Fruit fly (Drosophila melanogaster) whole organism, prepupa: ENCODE results near the gene Mur2B.
A peak's percentile ranks its signal among the peaks of the same experiment; 100 is the strongest.

ENCODE experiments used
- Blimp-1 ChIP-seq: fragments of 200-800 bp; sonication (Bioruptor generic); optimal IDR thresholded peaks from 3 replicates; lab custom pipeline; 2017; ENCODE audit warnings: missing biosample characterization, missing genetic modification characterization, mild to moderate bottlenecking, moderate library complexity, missing genetic modification reagents
- CG10669 ChIP-seq: fragments of 200-800 bp; sonication (Bioruptor generic); optimal IDR thresholded peaks from 3 replicates; lab custom pipeline; 2018; ENCODE audit warnings: missing biosample characterization, mild to moderate bottlenecking, missing genetic modification characterization, moderate library complexity
- CG11294 ChIP-seq: fragments of 200-800 bp; sonication (Bioruptor generic); IDR thresholded peaks from 2 replicates; pipeline ENCODE4 v1.3.6; 2022; ENCODE audit warnings: missing biosample characterization, missing genetic modification characterization
- CG15336 ChIP-seq: fragments of 200-800 bp; sonication (Bioruptor generic); IDR thresholded peaks from 2 replicates; pipeline ENCODE4 v1.3.6; 2022; ENCODE audit warnings: missing biosample characterization, missing genetic modification characterization
- CG16779 ChIP-seq: fragments of 200-800 bp; sonication (Bioruptor generic); optimal IDR thresholded peaks from 3 replicates; lab custom pipeline; 2017; ENCODE audit warnings: missing biosample characterization, mild to moderate bottlenecking, missing genetic modification characterization
- CG3032 ChIP-seq: fragments of 200-800 bp; optimal IDR thresholded peaks from 2 replicates; lab custom pipeline; 2019; ENCODE audit warnings: missing biosample characterization, mild to moderate bottlenecking, missing genetic modification characterization, moderate library complexity
- CG32006 ChIP-seq: fragments of 200-800 bp; sonication (Bioruptor generic); optimal IDR thresholded peaks from 3 replicates; lab custom pipeline; 2017; ENCODE audit warnings: missing biosample characterization, mild to moderate bottlenecking, missing genetic modification characterization
- CG3919 ChIP-seq: fragments of 200-800 bp; sonication (Bioruptor generic); optimal IDR thresholded peaks from 3 replicates; lab custom pipeline; 2016; ENCODE audit warnings: missing biosample characterization, missing genetic modification characterization
- CG6163 ChIP-seq: fragments of 200-800 bp; sonication (Bioruptor generic); IDR thresholded peaks from 3 replicates; pipeline ENCODE4 v1.3.6; 2022; ENCODE audit warnings: missing biosample characterization, missing genetic modification characterization
- CG6792 ChIP-seq: fragments of 200-800 bp; sonication (Bioruptor generic); optimal IDR thresholded peaks from 3 replicates; lab custom pipeline; 2016; ENCODE audit warnings: missing biosample characterization, missing genetic modification characterization
- CG6808 ChIP-seq: fragments of 200-800 bp; sonication (Bioruptor generic); optimal IDR thresholded peaks from 3 replicates; lab custom pipeline; 2017; ENCODE audit warnings: missing biosample characterization, missing genetic modification characterization, mild to moderate bottlenecking, moderate library complexity, missing genetic modification reagents
- CG8119 ChIP-seq: fragments of 200-800 bp; sonication (Bioruptor generic); IDR thresholded peaks from 3 replicates; pipeline ENCODE4 v1.3.6; 2022; ENCODE audit warnings: missing biosample characterization, missing genetic modification characterization
- CG8319 ChIP-seq: fragments of 200-800 bp; sonication (Bioruptor generic); optimal IDR thresholded peaks from 3 replicates; lab custom pipeline; 2016; ENCODE audit warnings: missing biosample characterization, missing genetic modification characterization
- CG8632 ChIP-seq: fragments of 200-800 bp; sonication (Bioruptor generic); optimal IDR thresholded peaks from 3 replicates; lab custom pipeline; 2016; ENCODE audit warnings: missing biosample characterization, missing genetic modification characterization
- Eip75B ChIP-seq: fragments of 200-800 bp; sonication (Bioruptor generic); optimal IDR thresholded peaks from 3 replicates; lab custom pipeline; 2016; ENCODE audit warnings: missing biosample characterization, missing genetic modification characterization
- Eip78C ChIP-seq: fragments of 200-800 bp; sonication (Bioruptor generic); peaks from one replicate; lab custom pipeline; 2016; ENCODE audit warnings: missing biosample characterization, missing genetic modification characterization
- Ets21C ChIP-seq: fragments of 200-800 bp; sonication (Bioruptor generic); optimal IDR thresholded peaks from 3 replicates; lab custom pipeline; 2016; ENCODE audit warnings: missing biosample characterization, missing genetic modification characterization
- Ets96B ChIP-seq: fragments of 200-800 bp; optimal IDR thresholded peaks from 2 replicates; lab custom pipeline; 2019; ENCODE audit warnings: missing biosample characterization, mild to moderate bottlenecking, missing genetic modification characterization, moderate library complexity
- Hr4 ChIP-seq: fragments of 200-800 bp; sonication (Bioruptor generic); optimal IDR thresholded peaks from 3 replicates; lab custom pipeline; 2016; ENCODE audit warnings: missing biosample characterization, missing genetic modification characterization
- Lpt ChIP-seq: fragments of 200-800 bp; sonication (Bioruptor generic); optimal IDR thresholded peaks from 3 replicates; lab custom pipeline; 2016; ENCODE audit warnings: missing biosample characterization, missing genetic modification characterization
- Met ChIP-seq: fragments of 200-800 bp; sonication (Bioruptor generic); optimal IDR thresholded peaks from 3 replicates; lab custom pipeline; 2016; ENCODE audit warnings: missing biosample characterization, missing genetic modification characterization
- OdsH ChIP-seq: fragments of 200-800 bp; sonication (Bioruptor generic); optimal IDR thresholded peaks from 3 replicates; lab custom pipeline; 2016; ENCODE audit warnings: missing biosample characterization, missing genetic modification characterization
- Smox ChIP-seq: fragments of 200-800 bp; sonication (Bioruptor generic); optimal IDR thresholded peaks from 3 replicates; lab custom pipeline; 2016; ENCODE audit warnings: missing biosample characterization, missing genetic modification characterization
- Sox15 ChIP-seq: fragments of 200-800 bp; sonication (Bioruptor generic); optimal IDR thresholded peaks from 3 replicates; lab custom pipeline; 2016; ENCODE audit warnings: missing biosample characterization, missing genetic modification characterization
- cyc ChIP-seq: fragments of 200-800 bp; sonication (Bioruptor generic); optimal IDR thresholded peaks from 3 replicates; lab custom pipeline; 2016; ENCODE audit warnings: missing biosample characterization, missing genetic modification characterization
- dac ChIP-seq: fragments of 200-800 bp; sonication (Bioruptor generic); optimal IDR thresholded peaks from 2 replicates; lab custom pipeline; 2017; ENCODE audit warnings: missing biosample characterization, mild to moderate bottlenecking, missing genetic modification characterization
- eg ChIP-seq: fragments of 200-800 bp; sonication (Bioruptor generic); IDR thresholded peaks from 3 replicates; pipeline ENCODE4 v1.3.6; 2022; ENCODE audit warnings: missing biosample characterization, missing genetic modification characterization
- esn ChIP-seq: fragments of 200-800 bp; sonication (Bioruptor generic); optimal IDR thresholded peaks from 2 replicates; lab custom pipeline; 2016; ENCODE audit warnings: missing biosample characterization, mild to moderate bottlenecking, missing genetic modification characterization, moderate library complexity
- fd59A ChIP-seq: fragments of 200-800 bp; sonication (Bioruptor generic); optimal IDR thresholded peaks from 2 replicates; lab custom pipeline; 2017; ENCODE audit warnings: missing biosample characterization, mild to moderate bottlenecking, missing genetic modification characterization, missing genetic modification reagents
- fkh ChIP-seq: fragments of 200-800 bp; sonication (Bioruptor generic); optimal IDR thresholded peaks from 3 replicates; lab custom pipeline; 2017; ENCODE audit warnings: missing biosample characterization, mild to moderate bottlenecking, missing genetic modification characterization, moderate library complexity
- lz ChIP-seq: fragments of 200-800 bp; sonication (Bioruptor generic); optimal IDR thresholded peaks from 3 replicates; lab custom pipeline; 2016; ENCODE audit warnings: missing biosample characterization, missing genetic modification characterization
- pdm3 ChIP-seq: fragments of 200-800 bp; sonication (Bioruptor generic); optimal IDR thresholded peaks from 3 replicates; lab custom pipeline; 2016; ENCODE audit warnings: missing biosample characterization, missing genetic modification characterization
- salr ChIP-seq, 2 experiments: fragments of 200-800 bp; sonication (Bioruptor generic); optimal IDR thresholded peaks; 3 replicates each; lab custom pipeline; 2016 to 2018; ENCODE audit warnings: missing biosample characterization in 2 of 2, missing genetic modification characterization in 2 of 2, mild to moderate bottlenecking in 1 of 2
- spab ChIP-seq: fragments of 200-800 bp; sonication (Bioruptor generic); optimal IDR thresholded peaks from 2 replicates; lab custom pipeline; 2017; ENCODE audit warnings: missing biosample characterization, mild to moderate bottlenecking, missing genetic modification characterization, missing genetic modification reagents
- ss ChIP-seq, 2 experiments: fragments of 200-800 bp; sonication (Bioruptor generic); optimal IDR thresholded peaks; 2 replicates in 1 of 2; 3 replicates in 1 of 2; lab custom pipeline; 2017 to 2018; ENCODE audit warnings: mild to moderate bottlenecking in 2 of 2, missing biosample characterization in 2 of 2, missing genetic modification characterization in 2 of 2, moderate library complexity in 1 of 2
- svp ChIP-seq: fragments of 200-800 bp; sonication (Bioruptor generic); peaks from one replicate; lab custom pipeline; 2016; ENCODE audit warnings: missing biosample characterization, missing genetic modification characterization

The Mur2B gene

dm6 chrX:1660269-1660668 lies 8.3 kb downstream of the Mur2B start:
- no peak for TF ChIP-seq fd59A (GFP tag; lab: Kevin White, UChicago)
- no peak for TF ChIP-seq eg (GFP tag; lab: Robert Waterston, UW)
- no peak for TF ChIP-seq CG10669 (GFP tag; lab: Kevin White, UChicago)
- no peak for TF ChIP-seq cyc (GFP tag; lab: Kevin White, UChicago)
- TF ChIP-seq Ets21C (GFP tag; lab: Kevin White, UChicago): no peak
- TF ChIP-seq Smox (GFP tag; lab: Kevin White, UChicago): no peak
- no peak for TF ChIP-seq OdsH (GFP tag; lab: Kevin White, UChicago)
- TF ChIP-seq dac (GFP tag; lab: Kevin White, UChicago): no peak
- no peak for TF ChIP-seq Ets96B (tag; lab: Kevin White, UChicago)
- TF ChIP-seq CG8319: no peak
- no peak for TF ChIP-seq CG3032
- no peak for TF ChIP-seq CG32006 (GFP tag; lab: Kevin White, UChicago)
- TF ChIP-seq CG11294: no peak
- no peak for TF ChIP-seq Eip78C (GFP tag; lab: Kevin White, UChicago)
- TF ChIP-seq CG3919 (GFP tag; lab: Kevin White, UChicago): no peak
- TF ChIP-seq Hr4 (GFP tag; lab: Kevin White, UChicago): no peak
- no peak for TF ChIP-seq lz (GFP tag; lab: Kevin White, UChicago)
- no peak for TF ChIP-seq spab (GFP tag; lab: Kevin White, UChicago)
- no peak for TF ChIP-seq Lpt (GFP tag; lab: Kevin White, UChicago)
- TF ChIP-seq CG6792 (GFP tag; lab: Kevin White, UChicago): no peak

- no peak for TF ChIP-seq svp (GFP tag; lab: Kevin White, UChicago)
- TF ChIP-seq CG6163: no peak
- no peak for TF ChIP-seq CG6808 (GFP tag; lab: Kevin White, UChicago)
- TF ChIP-seq spab (GFP tag; lab: Kevin White, UChicago): no peak
- no peak for TF ChIP-seq CG15336 (GFP tag; lab: Robert Waterston, UW)
Observed at dm6 chrX:1647876-1648275, 20.7 kb downstream of the Mur2B start.

dm6 chrX:1643640-1644039 lies 24.9 kb downstream of the Mur2B start:
- no peak for TF ChIP-seq eg (GFP tag; lab: Robert Waterston, UW)

dm6 chrX:1627588-1627987 lies 41.0 kb downstream of the Mur2B start:
- TF ChIP-seq fkh (GFP tag; lab: Kevin White, UChicago): no peak
- peak; percentile 65 for TF ChIP-seq Eip75B (GFP tag; lab: Kevin White, UChicago)
- peak; percentile 1 for TF ChIP-seq esn (GFP tag; lab: Kevin White, UChicago)
- no peak for TF ChIP-seq Sox15 (GFP tag; lab: Kevin White, UChicago)
- no peak for TF ChIP-seq CG8119
- TF ChIP-seq Blimp-1 (GFP tag; lab: Kevin White, UChicago): peak; percentile 36
- TF ChIP-seq pdm3: no peak
- TF ChIP-seq salr (GFP tag; optimal IDR thresholded peaks at IDR 0.05; lab: Kevin White, UChicago): no peak
- no peak for TF ChIP-seq CG6163
- TF ChIP-seq svp (GFP tag; lab: Kevin White, UChicago): peak; percentile 78
- TF ChIP-seq Met (GFP tag; lab: Kevin White, UChicago): no peak
- no peak for TF ChIP-seq CG16779 (tag; lab: Kevin White, UChicago)
- peak in 1 of 2 experiments; percentile 3 for TF ChIP-seq ss (GFP tag; optimal IDR thresholded peaks at IDR 0.05; lab: Kevin White, UChicago)
- TF ChIP-seq CG8632: peak; percentile 12
- no peak for TF ChIP-seq CG6808 (GFP tag; lab: Kevin White, UChicago)
- TF ChIP-seq cyc (GFP tag; lab: Kevin White, UChicago): no peak
- TF ChIP-seq Eip78C (GFP tag; lab: Kevin White, UChicago): peak; percentile 86
- TF ChIP-seq CG11294: no peak
- no peak for TF ChIP-seq CG15336 (GFP tag; lab: Robert Waterston, UW)
- no peak for TF ChIP-seq CG10669 (GFP tag; lab: Kevin White, UChicago)
